Worm (Caenorhabditis elegans) whole organism, late embryonic: ENCODE measurements around the gene H14A12.5.

ENCODE experiments used
- K09A11.1 ChIP-seq: sonication (generic microtip); optimal IDR thresholded peaks from 2 replicates; lab custom pipeline; 2017; ENCODE audit warnings: antibody characterized with exemption, mild to moderate bottlenecking, missing genetic modification characterization, missing compliant biosample characterization; ENCODE audit not compliant: insufficient read depth
- ahr-1 ChIP-seq: sonication (generic microtip); optimal IDR thresholded peaks from 2 replicates; lab custom pipeline; 2016; ENCODE audit warnings: missing genetic modification characterization, missing compliant biosample characterization
- pqm-1 ChIP-seq: sonication (generic microtip); optimal IDR thresholded peaks from 2 replicates; lab custom pipeline; 2016; ENCODE audit warnings: missing genetic modification characterization, missing compliant biosample characterization
- unc-55 ChIP-seq: sonication (generic microtip); optimal IDR thresholded peaks from 2 replicates; lab custom pipeline; 2017; ENCODE audit warnings: missing biosample characterization, missing genetic modification reagents, missing genetic modification characterization

DNA sequence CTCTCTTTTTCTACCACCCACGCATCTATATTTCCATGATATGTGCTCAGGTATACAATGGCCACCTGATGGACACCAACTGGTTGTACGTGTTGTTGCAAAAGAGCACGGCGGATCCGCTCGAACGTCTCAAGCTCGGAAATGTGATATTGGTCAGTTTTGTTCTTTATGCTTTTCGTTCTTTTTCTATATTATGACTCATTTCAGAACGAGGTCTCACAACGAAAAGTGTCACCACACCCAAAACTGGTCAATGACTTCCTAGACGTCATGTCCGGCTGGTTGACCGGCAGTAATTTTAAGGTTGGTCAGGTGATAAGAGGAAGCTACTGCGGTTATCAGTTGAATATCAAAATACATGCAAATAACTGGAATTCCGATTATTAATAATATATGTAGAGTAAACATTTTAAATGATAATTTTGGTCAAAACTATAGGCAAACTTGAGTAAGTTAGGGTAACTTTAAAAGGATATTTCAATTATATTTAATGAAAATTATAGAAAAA is 39.3 kb upstream of the H14A12.5 start, which contains the start of gene cls-1:
- TF ChIP-seq unc-55 (GFP tag; lab: Kevin White, UChicago) = no peak
- no peak for TF ChIP-seq pqm-1
- TF ChIP-seq K09A11.1 (tag; lab: Kevin White, UChicago) = no peak
- TF ChIP-seq ahr-1 (tag; lab: Kevin White, UChicago) = no peak
